Worm (Caenorhabditis elegans): ENCODE measurements around the gene EEED8.3.

DNA sequence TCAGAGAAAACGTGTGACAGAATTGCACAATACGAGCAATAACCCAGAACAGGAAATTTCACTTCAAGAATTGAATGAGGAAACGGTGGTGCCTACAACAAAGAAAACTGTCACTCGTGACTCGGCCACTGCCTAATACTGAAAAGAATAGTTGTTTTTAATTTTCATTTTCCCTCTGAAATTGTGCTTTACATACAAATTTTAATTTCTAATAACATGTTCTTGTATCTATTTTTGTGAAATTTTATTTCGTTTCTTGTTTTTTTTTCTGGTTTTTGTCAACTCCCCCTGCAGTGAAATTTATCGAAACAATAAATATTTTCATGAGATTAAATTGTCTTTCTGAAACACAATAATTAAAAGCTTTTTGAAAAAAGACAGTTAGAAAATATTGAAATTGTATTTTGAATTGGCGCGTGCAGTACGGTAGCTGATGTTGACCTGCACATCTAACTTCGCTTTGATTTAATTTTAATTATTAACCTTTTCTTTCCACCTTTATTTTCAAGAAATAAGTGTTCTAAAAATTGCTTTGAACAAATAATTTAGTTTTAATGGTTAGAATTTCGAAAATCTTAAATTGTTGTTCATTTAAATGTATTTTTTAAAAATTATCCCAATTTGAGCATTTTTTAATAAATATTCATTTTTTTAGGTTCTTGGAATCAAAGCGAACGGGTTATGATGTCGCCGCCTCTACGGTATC is 41.7 kb downstream of the EEED8.3 start, which contains the start of gene daz-1:
- TF ChIP-seq him-1 (tag; optimal IDR thresholded peaks at IDR 0.05), result no peak
- no peak for TF ChIP-seq W03F9.2 (tag; optimal IDR thresholded peaks at IDR 0.05)
